Worm (Caenorhabditis elegans): Measurements from ENCODE around the gene ztf-22.

The ztf-22 gene

DNA sequence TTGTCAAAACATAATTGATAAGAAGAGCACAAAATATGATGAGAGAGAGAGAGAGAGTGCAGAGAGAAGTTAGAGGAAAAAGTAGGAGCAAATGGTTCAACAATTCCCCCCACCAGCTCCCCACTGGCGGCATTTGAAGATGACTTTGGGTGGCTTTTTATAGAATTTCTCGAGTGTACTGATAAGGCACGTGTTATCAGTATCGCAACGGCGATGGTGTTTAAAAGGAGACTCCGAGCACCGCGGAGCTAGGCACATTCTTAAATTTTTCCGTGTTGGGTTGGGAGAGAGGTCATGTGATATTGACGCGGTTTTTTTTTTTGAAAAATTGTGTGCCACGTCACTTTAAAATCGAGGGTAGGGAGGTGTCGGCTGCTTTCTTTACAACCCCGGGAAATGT, 12.9 kb upstream of the ztf-22 start (continued):
- TF ChIP-seq mdl-1 (tag; optimal IDR thresholded peaks at IDR 0.05) (peak; percentile 79), php-3 (GFP tag; IDR thresholded peaks at IDR 0.05) (peak; percentile 36; the same call in 1 of the 2 replicates), nhr-77 (tag; optimal IDR thresholded peaks at IDR 0.05) (peak; percentile 84), mdt-29 (GFP tag; IDR thresholded peaks at IDR 0.05) (no peak; the same call in 1 of the 2 replicates)

DNA sequence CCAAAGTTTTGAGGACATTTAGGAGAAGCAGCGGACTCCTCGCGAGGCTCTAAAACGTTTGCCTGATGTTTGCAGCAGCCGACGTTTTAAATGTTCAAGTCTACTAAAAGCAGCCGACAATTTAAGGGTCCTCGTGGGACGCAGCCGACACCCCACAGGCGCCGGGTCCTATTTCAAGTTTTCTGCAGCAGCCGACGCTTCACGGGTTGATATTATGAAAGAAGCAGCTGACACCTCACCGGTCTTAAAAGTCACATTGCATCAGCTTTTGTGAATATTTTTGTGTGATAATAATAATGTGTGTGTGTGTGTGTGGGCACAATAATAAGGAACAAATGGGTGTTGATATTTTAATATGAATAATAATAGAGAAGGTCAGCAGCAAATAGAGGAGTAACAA, 12.3 kb upstream of the ztf-22 start:
- TF ChIP-seq nhr-77 (tag; optimal IDR thresholded peaks at IDR 0.05) (no peak), ceh-82 (tag; optimal IDR thresholded peaks at IDR 0.05) (no peak), Y48G9A.11 (GFP tag; IDR thresholded peaks at IDR 0.05) (no peak), F49E8.2 (tag; optimal IDR thresholded peaks at IDR 0.05; ENCODE audit: borderline replicate concordance) (no peak), nhr-10 (tag; optimal IDR thresholded peaks at IDR 0.05) (no peak), fkh-10 (GFP tag; optimal IDR thresholded peaks at IDR 0.05) (no peak), set-16 (GFP tag; IDR thresholded peaks at IDR 0.05) (peak; percentile 37; the same call in 1 of the 2 replicates), lsy-2 (tag; optimal IDR thresholded peaks at IDR 0.05) (no peak), saeg-2 (GFP tag; IDR thresholded peaks at IDR 0.05) (0 out of 2 replicates have a peak, but pooled peaks have one; percentile 13), lin-39 (tag; optimal IDR thresholded peaks at IDR 0.05) (no peak), rbr-2 (tag; optimal IDR thresholded peaks at IDR 0.05) (no peak), duxl-1 (tag; optimal IDR thresholded peaks at IDR 0.05; ENCODE audit: poor library complexity) (no peak), daf-8 (GFP tag; IDR thresholded peaks at IDR 0.05) (no peak), unc-62 (GFP tag; optimal IDR thresholded peaks at IDR 0.05 in 1 of 2) (no peak), unc-62 (tag; optimal IDR thresholded peaks at IDR 0.05) (no peak), zag-1 (tag; optimal IDR thresholded peaks at IDR 0.05) (no peak), lin-1 (GFP tag; IDR thresholded peaks at IDR 0.05) (no peak), mep-1 (tag; optimal IDR thresholded peaks at IDR 0.05) (no peak), hif-1 (tag; optimal IDR thresholded peaks at IDR 0.05) (no peak), mes-2 (tag; optimal IDR thresholded peaks at IDR 0.05; ENCODE audit: poor library complexity, severe bottlenecking) (no peak), F26F4.8 (GFP tag; conservative IDR thresholded peaks at IDR 0.05) (no peak), pha-4 (GFP tag; IDR thresholded peaks at IDR 0.05) (0 out of 2 replicates have a peak, but pooled peaks have one; percentile 1), pha-4 (tag; optimal IDR thresholded peaks at IDR 0.05) (no peak), lin-13 (GFP tag; optimal IDR thresholded peaks at IDR 0.05) (peak; percentile 52)

DNA sequence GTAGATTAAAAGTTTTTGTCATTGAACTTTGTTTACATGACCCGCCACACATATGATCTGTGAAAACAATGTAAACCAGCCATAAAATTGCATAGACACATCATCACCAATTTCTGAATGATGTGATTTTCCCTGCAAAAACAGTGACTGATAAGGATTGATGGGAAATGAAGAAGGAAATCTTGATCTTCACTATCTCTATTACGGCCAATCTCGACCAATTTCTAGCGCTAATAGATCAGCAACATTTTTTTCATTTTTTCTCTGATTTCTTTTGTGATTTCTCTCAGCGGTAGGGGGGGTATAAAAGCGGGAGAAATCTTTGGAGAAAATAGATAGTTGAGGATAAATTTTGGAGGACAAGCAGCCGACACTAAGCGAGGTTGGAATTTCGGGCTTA, 11.7 kb upstream of the ztf-22 start:
- TF ChIP-seq nhr-28 (tag; optimal IDR thresholded peaks at IDR 0.05) (peak; percentile 65), unc-62 (GFP tag; optimal IDR thresholded peaks at IDR 0.05 in 1 of 2) (peak in 1 of 2 experiments; percentile 65), unc-62 (tag; optimal IDR thresholded peaks at IDR 0.05) (no peak), aha-1 (tag) (peak; percentile 0), ama-1 (optimal IDR thresholded peaks at IDR 0.05) (no peak), mdl-1 (tag; optimal IDR thresholded peaks at IDR 0.05) (peak in 1 of 2 experiments; percentile 7)

DNA sequence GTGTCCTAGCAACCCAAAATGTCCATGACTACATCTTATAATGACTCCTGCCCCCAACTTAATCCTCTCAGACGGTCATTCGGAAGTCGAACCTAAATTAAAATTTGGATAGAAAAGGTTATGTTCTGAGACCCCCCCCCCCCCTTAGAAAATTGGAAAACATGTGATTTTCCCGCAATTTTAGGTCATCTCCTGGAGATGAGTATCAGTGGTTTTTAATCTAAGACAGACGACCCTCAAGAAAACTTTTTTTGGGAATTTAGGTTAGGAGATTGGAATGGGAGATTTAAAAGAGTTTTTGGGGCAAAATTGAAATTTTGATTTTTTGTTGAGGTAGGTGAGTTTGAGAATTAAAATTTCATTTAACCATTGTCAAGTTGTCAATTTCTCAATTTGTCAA, 7.9 kb upstream of the ztf-22 start:
- TF ChIP-seq lim-7 (GFP tag; IDR thresholded peaks at IDR 0.05), result no peak
- no peak for TF ChIP-seq daf-16 (GFP tag; optimal IDR thresholded peaks at IDR 0.05)
- no peak for TF ChIP-seq daf-16 (tag; optimal IDR thresholded peaks at IDR 0.05)
- TF ChIP-seq ceh-82 (tag; optimal IDR thresholded peaks at IDR 0.05), result no peak
- TF ChIP-seq dmd-9 (GFP tag; IDR thresholded peaks at IDR 0.05), result no peak
- TF ChIP-seq T26A8.4 (GFP tag; IDR thresholded peaks at IDR 0.05), result no peak
- no peak for TF ChIP-seq set-16 (GFP tag; IDR thresholded peaks at IDR 0.05)
- no peak for TF ChIP-seq lin-15B (tag; optimal IDR thresholded peaks at IDR 0.05)
- no peak for TF ChIP-seq nhr-42 (GFP tag; IDR thresholded peaks at IDR 0.05)
- TF ChIP-seq fos-1 (tag; optimal IDR thresholded peaks at IDR 0.05), result no peak
- TF ChIP-seq unc-39 (tag; optimal IDR thresholded peaks at IDR 0.05), result no peak
- no peak for TF ChIP-seq hlh-11 (tag; optimal IDR thresholded peaks at IDR 0.05)
- TF ChIP-seq pqm-1 (tag; optimal IDR thresholded peaks at IDR 0.05), result no peak
- no peak for TF ChIP-seq skn-1 (tag; optimal IDR thresholded peaks at IDR 0.05)
- no peak for TF ChIP-seq nhr-10 (tag; optimal IDR thresholded peaks at IDR 0.05)
- no peak for TF ChIP-seq ztf-7 (tag; optimal IDR thresholded peaks at IDR 0.05)
- no peak for TF ChIP-seq zfp-2 (tag; optimal IDR thresholded peaks at IDR 0.05)
- no peak for TF ChIP-seq pha-4 (GFP tag; IDR thresholded peaks at IDR 0.05)
- no peak for TF ChIP-seq pha-4 (tag; optimal IDR thresholded peaks at IDR 0.05)
- no peak for TF ChIP-seq ama-1 (optimal IDR thresholded peaks at IDR 0.05)

All from whole organism, L4 larva.